Worm (Caenorhabditis elegans): Measurements from ENCODE around the gene srw-48.
"Not testable (repeated sequence)": the region's sequence is repeated elsewhere in the genome, so short reads cannot be mapped to it uniquely, and the experiment has no call there.

The srw-48 gene

DNA sequence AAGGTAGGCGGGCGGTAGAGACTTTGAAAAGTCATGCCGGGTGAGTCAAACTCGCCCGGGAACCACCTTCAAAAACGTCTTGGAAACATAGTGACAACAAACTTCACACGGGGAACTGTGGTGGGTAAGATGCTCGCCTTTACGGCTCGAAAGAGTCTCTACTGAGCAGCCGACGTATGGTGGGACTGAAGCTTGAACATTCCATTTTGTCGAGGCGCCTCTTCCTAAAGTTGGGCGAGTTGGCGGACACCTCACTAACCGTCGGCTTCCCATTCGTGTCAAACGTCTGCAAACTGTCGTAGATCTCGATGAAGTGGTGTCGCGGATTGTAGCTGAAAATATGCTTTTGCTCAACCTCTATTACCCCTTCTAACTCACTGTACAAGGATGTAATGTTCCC lies 37.8 kb upstream of the srw-48 start:
- TF ChIP-seq lin-39 (tag; optimal IDR thresholded peaks at IDR 0.05): no peak
- no peak for TF ChIP-seq zip-4 (GFP tag; optimal IDR thresholded peaks at IDR 0.05)
- TF ChIP-seq efl-1 (optimal IDR thresholded peaks at IDR 0.05): no peak
- TF ChIP-seq efl-1 (GFP tag; optimal IDR thresholded peaks at IDR 0.05 in 1 of 2): peak in 1 of 2 experiments; percentile 58

DNA sequence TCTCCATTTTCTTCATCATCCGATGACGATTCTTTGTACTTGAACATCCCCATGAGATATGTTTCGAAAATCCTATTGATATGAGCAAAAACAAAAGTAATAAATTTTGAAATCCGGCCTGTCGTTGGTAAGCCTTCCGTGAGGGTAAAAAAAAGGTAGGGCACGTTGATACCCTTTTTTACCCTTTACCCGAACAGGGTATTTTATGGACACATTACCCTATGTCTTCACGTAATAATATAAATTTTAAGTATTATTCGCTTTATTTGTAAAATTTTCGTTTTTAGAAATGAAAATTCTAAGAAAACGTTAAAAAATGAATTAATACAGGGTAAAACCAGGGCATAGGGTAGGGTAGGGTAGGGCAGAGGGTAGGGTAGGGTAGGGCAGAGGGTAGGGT lies 37.1 kb upstream of the srw-48 start, which contains the start of gene F13A7.7:
TSS of gene F13A7.7 (minus strand) at position 101 of the 400 bp plus-strand sequence.
- not testable (repeated sequence) for TF ChIP-seq nhr-28 (tag; optimal IDR thresholded peaks at IDR 0.05); fos-1 (tag; optimal IDR thresholded peaks at IDR 0.05); nhr-85 (tag)

DNA sequence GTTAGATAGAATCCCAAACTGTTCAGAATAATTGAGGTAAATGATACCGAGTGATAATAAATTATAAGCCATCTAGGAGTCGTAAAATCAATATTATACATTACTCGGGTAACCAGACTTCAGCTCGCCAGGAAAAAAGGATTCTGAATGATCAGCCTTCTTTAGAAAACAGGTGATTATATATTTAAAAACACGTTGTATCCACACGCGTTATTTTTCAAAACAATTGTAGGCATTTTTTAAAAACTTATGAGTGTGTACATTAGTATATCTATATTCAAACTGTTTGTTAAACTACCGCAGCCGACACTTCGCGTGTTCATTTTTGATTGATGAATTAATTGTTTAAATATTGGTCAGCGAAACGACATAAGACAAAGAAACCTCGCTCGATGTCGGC lies 32.5 kb upstream of the srw-48 start, which contains the start of gene sri-65:
TSS of gene sri-65 (minus strand) at position 101 of the 400 bp plus-strand sequence.
- TF ChIP-seq rnt-1 (tag; optimal IDR thresholded peaks at IDR 0.05): no peak
- peak; percentile 88 for TF ChIP-seq hlh-4 (tag; optimal IDR thresholded peaks at IDR 0.05)
- no peak for TF ChIP-seq mef-2 (tag; optimal IDR thresholded peaks at IDR 0.05)
- TF ChIP-seq mdl-1 (tag; optimal IDR thresholded peaks at IDR 0.05): no peak

DNA sequence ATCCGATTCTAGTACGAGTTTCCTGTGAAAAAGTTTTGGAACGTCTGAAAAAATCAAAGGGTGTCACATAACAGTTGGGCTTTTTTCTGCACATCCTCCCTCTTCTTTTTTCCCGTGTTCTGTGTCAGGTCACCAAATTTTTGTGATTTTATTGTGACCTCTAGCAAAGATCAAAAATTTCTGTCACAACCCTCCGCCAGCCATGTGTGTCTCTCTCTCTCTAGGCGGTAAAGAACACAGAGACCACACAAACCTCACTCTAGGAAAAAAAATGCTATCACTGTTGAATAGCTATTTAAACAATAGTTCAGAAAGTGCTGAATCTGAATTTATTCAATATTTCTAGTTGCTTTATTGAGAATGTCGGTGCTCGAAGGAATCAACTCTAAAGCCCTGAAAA lies 30.1 kb upstream of the srw-48 start, which contains the start of gene gst-44:
TSS of gene gst-44 (plus strand) at position 237 of the 400 bp plus-strand sequence.
- no peak for TF ChIP-seq mab-9 (GFP tag; IDR thresholded peaks at IDR 0.05)
- peak; percentile 4 for TF ChIP-seq elt-2 (tag; optimal IDR thresholded peaks at IDR 0.05)
- TF ChIP-seq lin-35 (GFP tag; optimal IDR thresholded peaks at IDR 0.05): peak in 1 of 2 experiments; percentile 28
- TF ChIP-seq nhr-20 (tag; optimal IDR thresholded peaks at IDR 0.05): peak; percentile 75

DNA sequence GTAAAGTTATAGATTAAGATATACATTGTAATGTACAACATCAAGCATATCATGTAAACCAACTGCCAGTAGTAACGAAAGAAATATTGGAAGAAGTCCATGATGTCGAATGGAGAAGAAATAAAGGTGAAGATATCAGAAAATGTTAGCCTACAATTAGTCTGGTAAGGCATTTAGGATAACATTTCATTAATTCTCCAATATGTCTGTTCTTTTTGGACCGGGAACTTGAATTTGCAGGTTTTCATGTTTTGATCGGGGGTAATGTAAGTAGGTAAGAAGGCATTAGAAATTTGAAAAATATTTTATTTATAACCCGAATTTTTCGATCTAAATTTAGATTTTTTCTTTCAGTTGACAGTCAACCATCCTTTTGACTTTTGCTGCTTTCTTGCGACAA lies 27.1 kb upstream of the srw-48 start, which contains the start of gene srd-63:
TSS of gene srd-63 (minus strand) at position 101 of the 400 bp plus-strand sequence.
- TF ChIP-seq ztf-11 (tag; optimal IDR thresholded peaks at IDR 0.05) (no peak), nhr-19 (GFP tag; conservative IDR thresholded peaks at IDR 0.05) (no peak), nhr-77 (tag; optimal IDR thresholded peaks at IDR 0.05) (no peak)

DNA sequence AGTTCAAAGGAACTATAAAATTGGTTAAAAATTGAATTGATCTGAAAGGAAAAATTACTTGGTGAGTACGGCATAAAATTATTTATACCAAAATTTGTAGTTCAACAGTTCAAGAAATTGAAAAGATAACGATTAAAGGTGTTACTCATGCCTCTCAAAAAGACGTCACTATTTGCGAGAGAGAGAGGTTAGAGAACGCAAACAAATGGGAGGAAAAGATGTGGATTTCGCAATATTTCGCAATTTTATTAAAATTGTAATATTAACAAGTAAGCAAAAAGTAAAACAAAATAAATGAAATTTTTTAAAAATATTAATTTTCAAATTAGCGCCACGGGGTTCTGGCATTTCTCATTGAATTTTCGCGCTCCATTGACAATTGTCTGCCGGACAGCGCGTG lies 25.7 kb upstream of the srw-48 start, which contains the start of gene F13A7.11:
TSS of gene F13A7.11 (minus strand) at position 174 of the 400 bp plus-strand sequence.
- peak in 1 of 2 experiments; percentile 1 for TF ChIP-seq lin-35 (GFP tag; optimal IDR thresholded peaks at IDR 0.05)
- TF ChIP-seq ceh-82 (tag; optimal IDR thresholded peaks at IDR 0.05): peak in 1 of 3 experiments; percentile 16
- TF ChIP-seq nhr-90 (tag; optimal IDR thresholded peaks at IDR 0.05; ENCODE audit: poor library complexity): peak; percentile 19
- peak in 1 of 6 experiments; percentile 28 for TF ChIP-seq elt-3 (tag; optimal IDR thresholded peaks at IDR 0.05)
- no peak for TF ChIP-seq sptf-1 (tag; optimal IDR thresholded peaks at IDR 0.05)
- TF ChIP-seq skn-1 (tag; optimal IDR thresholded peaks at IDR 0.05): peak; percentile 81
- TF ChIP-seq dpl-1 (GFP tag; optimal IDR thresholded peaks at IDR 0.05): peak in 2 of 3 experiments; percentile 4 to 17
- TF ChIP-seq efl-1 (optimal IDR thresholded peaks at IDR 0.05): peak; percentile 7 to 25
- peak; percentile 10 to 82 for TF ChIP-seq efl-1 (GFP tag; optimal IDR thresholded peaks at IDR 0.05 in 1 of 2)
- no peak for TF ChIP-seq vab-15 (tag; optimal IDR thresholded peaks at IDR 0.05)
- no peak for TF ChIP-seq nhr-237 (tag; optimal IDR thresholded peaks at IDR 0.05)
- TF ChIP-seq nhr-85 (tag): peak; percentile 66
- peak; percentile 17 for TF ChIP-seq nhr-47 (tag; optimal IDR thresholded peaks at IDR 0.05)
- TF ChIP-seq nhr-71 (tag; optimal IDR thresholded peaks at IDR 0.05): peak; percentile 40
- peak; percentile 46 for TF ChIP-seq elt-2 (tag; optimal IDR thresholded peaks at IDR 0.05)
- TF ChIP-seq zip-4 (GFP tag; optimal IDR thresholded peaks at IDR 0.05): peak; percentile 99

DNA sequence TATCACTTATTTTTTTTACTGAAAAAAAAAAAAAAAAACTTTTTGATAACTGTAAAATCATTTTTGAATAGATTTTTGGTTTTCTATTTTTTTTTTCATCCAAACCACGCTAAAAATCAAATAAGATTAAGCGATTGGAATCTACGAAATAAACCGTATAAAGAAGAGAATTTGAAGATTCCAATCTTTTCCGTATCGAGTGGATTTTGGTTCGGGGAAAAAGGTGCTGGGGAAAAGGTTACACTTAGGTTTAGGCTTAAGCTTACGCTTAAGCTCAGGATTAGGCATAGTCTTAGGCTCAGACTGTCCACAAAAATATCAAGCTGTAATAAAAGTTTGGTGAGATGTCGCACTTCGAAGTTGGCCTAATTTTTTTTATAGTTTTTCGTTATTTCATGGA lies 25.1 kb upstream of the srw-48 start, which contains the start of gene F13A7.12:
TSS of gene F13A7.12 (plus strand) at position 301 of the 400 bp plus-strand sequence.
- TF ChIP-seq elt-2 (tag; optimal IDR thresholded peaks at IDR 0.05) (no peak), unc-86 (tag; optimal IDR thresholded peaks at IDR 0.05) (no peak), aha-1 (tag; optimal IDR thresholded peaks at IDR 0.05) (no peak), C04F5.9 (tag; optimal IDR thresholded peaks at IDR 0.05) (no peak), egl-27 (tag; optimal IDR thresholded peaks at IDR 0.05) (no peak), snu-23 (GFP tag; optimal IDR thresholded peaks at IDR 0.05) (no peak), nhr-19 (GFP tag; conservative IDR thresholded peaks at IDR 0.05) (no peak), blmp-1 (tag; optimal IDR thresholded peaks at IDR 0.05) (no peak), jun-1 (tag; optimal IDR thresholded peaks at IDR 0.05) (no peak), lin-14 (GFP tag; optimal IDR thresholded peaks at IDR 0.05) (no peak), sox-4 (tag; optimal IDR thresholded peaks at IDR 0.05) (no peak), mef-2 (tag; optimal IDR thresholded peaks at IDR 0.05) (no peak)

All from whole organism, L1 larva.